Fruit fly (Drosophila melanogaster): ENCODE measurements around the gene Ada1-1.

Ada1-1 gene

dm6 chr2L:12004211-12004979 is 7.8 kb downstream of the Ada1-1 start:
- TF ChIP-seq CG17801 (GFP tag; optimal IDR thresholded peaks at IDR 0.05; ENCODE audit: partially characterized antibody): no peak

- no peak for TF ChIP-seq CG17801 (GFP tag; optimal IDR thresholded peaks at IDR 0.05; ENCODE audit: partially characterized antibody)
Observed at dm6 chr2L:12005436-12006396, 9.1 kb downstream of the Ada1-1 start.

- TF ChIP-seq CG17801 (GFP tag; optimal IDR thresholded peaks at IDR 0.05; ENCODE audit: partially characterized antibody): peak; percentile 90
Observed at dm6 chr2L:12006397-12007330, 10.1 kb downstream of the Ada1-1 start.

dm6 chr2L:12007331-12007791 is 10.8 kb downstream of the Ada1-1 start:
- peak; percentile 87 for TF ChIP-seq CG17801 (GFP tag; optimal IDR thresholded peaks at IDR 0.05; ENCODE audit: partially characterized antibody)

dm6 chr2L:12007853-12008252 is 11.2 kb downstream of the Ada1-1 start, which contains the start of gene Rh5:
Rh5 (plus strand) TSS chr2L:12008153.
- no peak for TF ChIP-seq CG17801 (GFP tag; optimal IDR thresholded peaks at IDR 0.05; ENCODE audit: partially characterized antibody)

- peak; percentile 70 for TF ChIP-seq CG17801 (GFP tag; optimal IDR thresholded peaks at IDR 0.05; ENCODE audit: partially characterized antibody)
Observed at dm6 chr2L:12010100-12010876, 13.7 kb downstream of the Ada1-1 start.

DNA sequence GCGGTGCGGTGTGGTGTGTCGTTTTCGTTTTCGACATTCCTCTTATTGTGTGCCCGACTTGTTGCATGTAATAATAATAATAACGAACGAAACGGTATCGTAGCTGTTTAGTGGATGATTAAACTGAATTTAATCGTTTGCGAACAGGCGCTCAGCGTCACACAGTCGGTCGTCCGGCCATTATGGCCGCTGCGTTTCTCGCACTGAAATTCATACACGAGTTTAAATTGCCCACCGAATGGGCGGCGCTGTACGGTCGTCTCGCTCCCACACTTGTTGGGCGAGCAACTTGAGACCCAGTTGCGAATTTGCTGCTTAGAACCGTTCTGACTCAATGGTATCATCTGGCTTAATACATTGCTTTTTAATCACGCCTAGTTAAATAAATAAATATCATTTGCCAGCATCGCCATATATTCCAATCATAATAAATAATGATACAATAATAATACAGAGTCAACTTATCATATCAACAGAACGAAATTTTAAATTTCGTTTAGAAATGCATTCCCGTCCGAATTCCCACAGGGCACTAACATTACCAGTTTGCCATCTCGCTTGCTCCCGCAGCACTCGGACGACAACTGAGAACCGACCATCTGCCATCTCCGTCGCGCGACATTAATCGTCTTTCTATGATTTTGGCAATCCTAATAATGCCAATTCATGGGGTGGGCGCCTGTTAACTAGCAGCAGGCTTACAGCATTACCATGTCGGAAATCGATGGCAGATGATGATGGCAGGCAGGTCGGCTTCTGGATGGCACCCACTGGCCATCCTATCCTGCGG is 14.5 kb downstream of the Ada1-1 start:
- TF ChIP-seq CG17801 (GFP tag; optimal IDR thresholded peaks at IDR 0.05; ENCODE audit: partially characterized antibody): peak; percentile 91

DNA sequence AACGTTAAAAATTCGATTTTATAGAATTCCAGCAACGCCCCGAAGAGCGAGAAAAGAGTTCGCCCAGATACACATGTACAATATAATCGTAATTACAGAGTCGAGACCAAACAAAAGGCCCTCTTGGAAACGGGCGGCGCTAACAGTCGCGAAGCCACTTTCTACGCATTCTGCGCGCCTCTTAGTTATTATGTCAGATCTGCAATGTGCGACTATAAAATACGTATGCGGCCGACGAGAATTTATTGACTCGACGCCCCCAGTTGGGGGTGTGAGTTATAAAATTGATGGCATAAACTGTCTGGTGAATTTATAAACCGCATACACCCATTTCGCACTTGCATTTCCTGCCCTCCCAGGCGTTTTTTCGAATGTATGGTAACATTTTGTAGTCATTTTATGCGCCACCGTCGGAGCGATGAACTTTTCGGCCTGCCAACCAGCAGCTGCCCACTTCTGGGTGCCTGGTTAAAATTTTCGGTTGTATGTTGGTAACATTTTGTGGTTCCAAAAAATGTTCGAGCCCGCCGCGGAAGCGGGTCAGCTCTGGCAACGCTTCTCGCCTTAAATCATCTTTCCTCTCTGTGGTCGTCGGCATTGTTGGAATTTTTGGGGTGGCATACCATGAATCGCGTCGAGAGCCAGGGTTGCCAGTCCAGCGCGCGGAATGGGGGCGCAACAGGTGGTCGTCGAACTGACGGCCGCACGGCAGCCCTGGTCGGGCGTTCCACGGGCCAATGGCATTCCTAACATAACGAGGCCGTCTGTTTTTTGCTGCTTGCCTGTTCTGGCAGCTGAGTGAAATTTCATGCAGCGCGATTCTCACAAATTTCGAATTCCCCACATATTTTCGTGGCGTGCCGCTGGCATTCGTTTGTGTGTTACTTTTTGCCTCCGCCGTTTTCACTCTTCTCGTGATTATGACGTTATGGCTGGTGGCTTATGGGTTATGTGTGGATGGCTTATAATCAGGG is 15.4 kb downstream of the Ada1-1 start:
- no peak for TF ChIP-seq CG17801 (GFP tag; optimal IDR thresholded peaks at IDR 0.05; ENCODE audit: partially characterized antibody)

DNA sequence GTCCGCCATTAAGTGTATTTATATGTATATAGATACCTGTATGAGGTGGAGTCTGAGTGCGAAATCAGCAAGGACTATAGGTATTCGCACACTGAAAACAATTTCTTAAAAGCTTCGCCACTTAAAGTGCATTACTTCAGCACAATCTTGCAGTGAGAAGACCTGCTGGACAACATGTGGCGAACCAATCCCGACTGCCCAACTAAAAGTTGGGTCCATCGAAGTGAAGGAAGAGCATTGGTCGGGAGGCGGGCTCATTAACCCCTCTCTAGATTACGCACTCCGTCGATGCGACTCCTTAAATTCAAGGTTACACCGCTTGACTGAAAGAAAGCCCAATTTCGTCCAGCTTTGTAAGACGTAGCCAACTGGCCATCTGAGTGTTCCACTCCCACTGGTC is 16.6 kb downstream of the Ada1-1 start:
- TF ChIP-seq CG17801 (GFP tag; optimal IDR thresholded peaks at IDR 0.05; ENCODE audit: partially characterized antibody): no peak

DNA sequence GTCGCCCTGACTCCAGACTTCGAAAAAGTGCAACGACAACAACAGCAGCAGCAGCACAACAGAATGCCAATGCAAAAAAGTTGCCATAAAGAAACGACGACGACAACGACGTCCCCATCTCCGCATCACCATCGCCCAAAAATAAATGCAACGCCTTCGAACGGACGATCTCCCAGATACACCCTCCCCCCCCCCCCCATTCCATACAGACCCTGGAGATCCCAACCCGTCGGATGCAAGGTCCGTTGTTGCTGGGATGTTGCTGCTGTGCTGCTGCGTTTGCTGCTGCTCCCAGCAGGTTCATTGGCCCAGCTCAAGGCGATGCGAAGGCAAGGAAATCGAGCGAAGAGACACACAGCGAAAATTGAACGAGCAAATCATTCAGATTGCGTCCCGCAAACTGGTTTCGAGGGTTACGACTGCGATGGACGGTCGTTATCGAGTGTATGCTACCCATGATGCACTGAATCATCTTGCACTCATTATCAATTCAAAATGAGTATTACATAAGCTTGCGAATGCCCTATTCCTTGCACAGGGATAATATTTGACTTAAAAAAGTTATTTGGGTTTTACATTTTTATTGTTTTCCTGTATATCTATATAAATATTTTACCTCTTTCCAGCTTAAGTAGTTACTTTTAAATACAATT is 17.3 kb downstream of the Ada1-1 start:
- TF ChIP-seq CG17801 (GFP tag; optimal IDR thresholded peaks at IDR 0.05; ENCODE audit: partially characterized antibody): no peak

DNA sequence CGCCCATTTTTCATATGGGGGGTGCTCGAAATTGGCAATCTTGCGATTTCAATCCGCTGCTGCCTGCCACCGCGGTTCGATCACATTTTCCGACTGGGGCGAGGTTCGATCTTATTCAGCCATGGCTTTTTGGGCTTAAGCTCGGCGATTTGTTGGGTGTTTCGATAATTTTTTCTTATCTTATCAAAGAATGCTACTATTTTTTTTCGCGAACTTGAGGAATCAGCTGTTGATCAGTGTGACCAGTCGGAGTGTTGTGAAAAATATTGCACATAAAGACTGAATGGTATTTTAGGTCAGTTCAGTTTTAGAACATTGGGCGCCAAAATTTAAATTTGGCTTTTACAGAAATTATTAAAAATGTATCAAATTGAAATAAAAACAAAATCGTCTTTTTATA is 24.1 kb downstream of the Ada1-1 start, which contains the start of gene Wdr81:
Wdr81 (minus strand) TSS at position 226 of the 400 bp plus-strand sequence.
- no peak for TF ChIP-seq CG17801 (GFP tag; optimal IDR thresholded peaks at IDR 0.05; ENCODE audit: partially characterized antibody)

All from ovary, adult (tissue).